Fruit fly (Drosophila melanogaster): Measurements from ENCODE around the gene CG32793.

The CG32793 gene

DNA sequence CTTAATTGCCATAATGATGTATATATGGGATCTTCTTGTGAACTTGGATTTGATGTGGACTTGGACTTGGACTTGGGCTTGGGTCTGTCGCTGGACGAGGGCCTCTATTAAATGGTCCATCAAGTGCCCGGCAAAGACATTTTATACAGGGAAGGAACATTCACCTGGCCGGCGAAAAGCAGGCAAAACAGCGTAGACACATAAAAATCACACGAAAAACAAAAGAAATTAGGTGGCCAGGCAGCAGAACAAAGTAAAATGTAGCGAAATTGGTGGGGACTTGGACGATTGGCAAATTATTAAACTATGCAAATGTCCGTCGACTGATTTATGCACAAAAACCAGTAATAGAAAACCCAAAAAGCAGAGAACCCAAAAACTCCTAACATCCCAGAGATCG is 2.4 kb upstream of the CG32793 start, which contains the start of gene CG14424:
CG14424 (minus strand) TSS at position 101 of the 400 bp plus-strand sequence.
- TF ChIP-seq Dll (optimal IDR thresholded peaks at IDR 0.05) (no peak), pan (optimal IDR thresholded peaks at IDR 0.05) (no peak), CG8478 (optimal IDR thresholded peaks at IDR 0.05) (no peak), usp (GFP tag; optimal IDR thresholded peaks at IDR 0.05) (no peak), EcR (GFP tag; optimal IDR thresholded peaks at IDR 0.05) (no peak), psq (optimal IDR thresholded peaks at IDR 0.05) (no peak)

DNA sequence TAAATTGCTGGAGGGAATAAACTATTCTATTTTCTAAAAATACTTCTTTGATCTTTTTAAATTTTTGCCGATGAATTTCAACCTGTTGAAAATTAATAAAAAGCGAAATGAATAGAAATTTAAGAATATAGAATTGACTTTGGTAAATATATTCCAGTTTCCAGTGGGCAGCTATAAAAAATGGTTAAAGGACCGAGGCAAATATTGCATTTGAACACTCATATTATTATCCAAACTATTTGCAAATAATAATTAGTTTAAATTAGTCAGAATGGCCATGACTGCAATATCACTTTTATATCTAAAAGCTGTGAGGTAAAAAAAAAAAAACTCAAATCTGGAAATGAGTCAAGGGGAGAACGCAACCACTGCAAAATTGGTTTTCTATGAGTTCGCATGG is 5.2 kb downstream of the CG32793 start, which contains the start of gene CG3592:
CG3592 (plus strand) TSS at position 301 of the 400 bp plus-strand sequence.
- no peak for TF ChIP-seq CG8478 (optimal IDR thresholded peaks at IDR 0.05)
- TF ChIP-seq pan (optimal IDR thresholded peaks at IDR 0.05), result no peak
- TF ChIP-seq EcR (GFP tag; optimal IDR thresholded peaks at IDR 0.05), result no peak
- TF ChIP-seq psq (optimal IDR thresholded peaks at IDR 0.05), result no peak
- TF ChIP-seq Dll (optimal IDR thresholded peaks at IDR 0.05), result no peak
- no peak for TF ChIP-seq usp (GFP tag; optimal IDR thresholded peaks at IDR 0.05)

DNA sequence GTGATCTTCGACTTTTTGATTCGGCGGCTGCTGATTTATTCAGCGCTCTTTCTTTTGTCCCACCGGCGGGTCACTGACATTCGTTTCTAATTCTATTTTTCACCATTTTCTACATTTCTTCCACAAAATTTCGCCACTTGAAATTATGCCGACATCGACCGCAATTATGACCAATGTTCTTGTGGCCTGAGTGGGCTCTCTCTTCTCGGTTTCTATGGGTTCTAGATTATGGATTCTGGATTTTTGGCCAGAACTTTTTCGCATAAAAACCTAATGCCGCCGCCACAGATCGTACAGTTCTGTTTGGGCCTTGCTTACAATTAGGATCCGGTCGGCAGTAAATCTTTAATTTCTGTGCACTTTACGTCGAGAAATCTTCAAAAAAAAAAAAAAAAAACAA is 7.1 kb downstream of the CG32793 start, which contains the start of gene CG3598:
CG3598 (plus strand) TSS at position 301 of the 400 bp plus-strand sequence.
- TF ChIP-seq pan (optimal IDR thresholded peaks at IDR 0.05) (no peak), psq (optimal IDR thresholded peaks at IDR 0.05) (no peak), usp (GFP tag; optimal IDR thresholded peaks at IDR 0.05) (no peak), EcR (GFP tag; optimal IDR thresholded peaks at IDR 0.05) (no peak), CG8478 (optimal IDR thresholded peaks at IDR 0.05) (no peak), Dll (optimal IDR thresholded peaks at IDR 0.05) (no peak)

DNA sequence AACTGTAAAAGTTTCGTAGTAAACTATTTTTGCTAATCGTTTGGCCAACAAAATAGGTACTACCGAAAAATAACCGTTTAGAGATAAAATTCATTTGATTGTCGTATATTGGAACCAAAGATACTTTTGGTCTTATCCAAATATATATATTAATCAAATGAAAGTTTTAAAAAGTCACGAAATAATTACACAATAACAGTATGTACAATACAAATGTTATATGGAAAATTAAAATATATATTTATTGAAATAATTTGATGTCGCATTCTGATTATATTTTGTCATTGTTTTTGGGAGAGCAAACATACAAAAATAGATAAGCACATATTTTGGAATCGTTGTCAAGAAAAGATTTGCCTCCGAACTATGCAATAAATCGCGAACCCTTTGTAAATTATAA is 9.0 kb downstream of the CG32793 start, which contains the start of gene CG14420:
CG14420 (plus strand) TSS at position 301 of the 400 bp plus-strand sequence.
- TF ChIP-seq Dll (optimal IDR thresholded peaks at IDR 0.05) (no peak), pan (optimal IDR thresholded peaks at IDR 0.05) (no peak), CG8478 (optimal IDR thresholded peaks at IDR 0.05) (no peak)

DNA sequence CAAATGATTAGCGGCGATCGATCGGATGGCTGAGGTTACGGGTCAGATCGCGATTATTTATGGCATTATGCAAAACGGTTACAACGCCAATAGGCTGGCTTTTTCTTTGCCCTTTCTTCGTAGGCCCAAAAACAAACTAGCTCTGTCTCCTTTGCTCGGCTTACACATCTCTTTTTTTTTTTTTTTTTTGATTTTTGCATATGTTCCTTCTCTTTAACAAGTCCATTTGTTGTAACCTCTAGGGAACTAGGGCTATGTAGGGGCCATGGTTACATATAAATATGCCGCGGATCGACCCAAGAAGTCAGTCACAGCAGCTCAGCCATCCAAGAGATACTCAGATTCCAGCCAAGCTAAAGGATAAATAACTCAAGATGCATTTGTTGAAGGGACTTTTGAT is 11.5 kb downstream of the CG32793 start, which contains the start of gene CG14421:
CG14421 (plus strand) TSS at position 301 of the 400 bp plus-strand sequence.
- TF ChIP-seq Dll (optimal IDR thresholded peaks at IDR 0.05), result no peak
- no peak for TF ChIP-seq pan (optimal IDR thresholded peaks at IDR 0.05)
- TF ChIP-seq psq (optimal IDR thresholded peaks at IDR 0.05), result no peak
- TF ChIP-seq EcR (GFP tag; optimal IDR thresholded peaks at IDR 0.05), result no peak
- TF ChIP-seq CG8478 (optimal IDR thresholded peaks at IDR 0.05), result no peak
- no peak for TF ChIP-seq usp (GFP tag; optimal IDR thresholded peaks at IDR 0.05)

DNA sequence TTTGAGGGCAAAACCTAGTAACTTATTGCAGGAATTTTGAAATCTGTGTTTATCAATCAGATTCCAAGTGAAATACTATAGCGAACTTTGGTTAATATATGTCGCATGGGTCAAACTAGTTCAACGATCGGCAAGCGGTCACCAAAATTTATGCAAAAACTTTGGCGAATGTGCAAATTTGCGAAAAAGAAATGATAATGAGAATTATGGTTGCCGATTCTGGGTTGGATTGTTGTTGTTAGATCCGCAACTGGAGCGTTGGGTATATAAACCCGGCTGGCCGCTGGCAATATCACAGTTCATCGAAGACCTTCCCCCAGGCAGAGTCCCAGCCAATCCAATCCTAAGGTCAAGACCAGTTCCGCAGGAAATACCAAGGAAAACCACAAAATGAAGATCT is 13.5 kb downstream of the CG32793 start, which contains the start of gene CG14422:
CG14422 (plus strand) TSS at position 301 of the 400 bp plus-strand sequence.
- no peak for TF ChIP-seq psq (optimal IDR thresholded peaks at IDR 0.05)
- no peak for TF ChIP-seq EcR (GFP tag; optimal IDR thresholded peaks at IDR 0.05)
- TF ChIP-seq pan (optimal IDR thresholded peaks at IDR 0.05), result no peak
- TF ChIP-seq usp (GFP tag; optimal IDR thresholded peaks at IDR 0.05), result no peak
- TF ChIP-seq CG8478 (optimal IDR thresholded peaks at IDR 0.05), result no peak
- TF ChIP-seq Dll (optimal IDR thresholded peaks at IDR 0.05), result no peak

DNA sequence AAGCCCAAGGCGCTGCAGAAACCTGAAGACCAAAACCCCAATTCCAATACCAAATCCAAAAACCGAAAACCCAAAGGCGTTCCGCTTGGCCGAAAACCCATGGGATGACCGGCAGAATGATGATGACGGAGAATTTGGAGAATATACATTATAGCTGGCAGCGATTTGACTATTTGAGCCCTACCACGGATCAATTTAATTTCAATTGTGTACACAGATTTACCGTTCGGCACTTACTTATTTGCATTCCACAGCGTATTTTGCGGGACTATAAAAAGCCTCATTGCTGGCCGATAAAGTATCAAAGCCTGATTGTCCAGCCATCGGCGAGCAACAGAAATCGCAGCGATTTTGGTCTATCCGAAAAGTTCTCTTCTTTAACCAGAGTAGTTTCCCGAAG is 15.5 kb downstream of the CG32793 start, which contains the start of gene CG14423:
CG14423 (plus strand) TSS at position 301 of the 400 bp plus-strand sequence.
- TF ChIP-seq CG8478 (optimal IDR thresholded peaks at IDR 0.05), result no peak
- TF ChIP-seq usp (GFP tag; optimal IDR thresholded peaks at IDR 0.05), result no peak
- no peak for TF ChIP-seq psq (optimal IDR thresholded peaks at IDR 0.05)
- TF ChIP-seq pan (optimal IDR thresholded peaks at IDR 0.05), result no peak
- TF ChIP-seq Dll (optimal IDR thresholded peaks at IDR 0.05), result no peak
- TF ChIP-seq EcR (GFP tag; optimal IDR thresholded peaks at IDR 0.05), result no peak

DNA sequence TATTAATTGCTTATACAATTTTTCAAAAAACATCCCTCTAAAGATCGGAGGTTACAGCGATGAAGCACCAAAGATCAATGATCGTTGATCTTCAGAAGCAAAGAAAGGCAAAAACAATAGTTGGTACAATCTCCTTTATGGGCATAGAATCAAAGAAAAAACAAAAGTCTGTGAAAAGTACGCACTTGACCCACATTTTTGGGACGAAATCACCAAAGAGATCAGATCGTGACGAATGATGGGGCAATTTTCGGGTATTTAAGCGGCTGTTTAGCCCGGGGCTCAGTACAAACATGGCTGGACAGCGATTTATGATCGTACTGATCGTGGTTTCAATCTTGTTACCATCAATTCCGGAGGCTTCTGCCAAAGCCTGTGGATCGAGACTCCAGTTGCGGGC is 17.2 kb downstream of the CG32793 start, which contains the start of gene CG17959:
CG17959 (plus strand) TSS at position 301 of the 400 bp plus-strand sequence.
- no peak for TF ChIP-seq Dll (optimal IDR thresholded peaks at IDR 0.05)
- TF ChIP-seq EcR (GFP tag; optimal IDR thresholded peaks at IDR 0.05), result no peak
- TF ChIP-seq psq (optimal IDR thresholded peaks at IDR 0.05), result no peak
- TF ChIP-seq usp (GFP tag; optimal IDR thresholded peaks at IDR 0.05), result no peak
- TF ChIP-seq pan (optimal IDR thresholded peaks at IDR 0.05), result no peak
- TF ChIP-seq CG8478 (optimal IDR thresholded peaks at IDR 0.05), result no peak

DNA sequence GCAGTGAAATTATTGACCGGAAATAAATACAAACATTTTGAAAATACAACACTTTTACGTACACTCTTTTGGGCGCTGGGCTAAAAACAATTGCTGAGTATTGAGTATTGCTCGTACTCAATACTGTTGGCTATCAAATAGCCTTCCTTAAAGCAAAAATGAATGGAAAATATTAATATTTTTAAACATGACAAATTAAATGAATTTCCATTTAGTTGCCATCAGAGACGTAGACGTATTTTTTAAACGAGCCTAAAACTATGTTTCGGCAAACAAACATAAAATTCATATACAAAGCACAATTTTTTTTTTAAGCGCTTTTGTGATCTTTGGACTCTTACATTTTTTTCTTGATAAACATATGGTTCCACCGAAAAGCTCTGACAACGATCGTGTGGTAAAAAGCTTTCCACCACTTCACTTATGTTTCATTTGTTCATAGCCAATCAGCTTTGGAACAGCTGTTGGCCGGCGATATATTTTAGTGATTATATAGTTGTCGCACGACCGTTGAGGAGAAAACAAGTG is 18.0 kb downstream of the CG32793 start, which contains the start of gene CG3603:
CG3603 (plus strand) TSS at position 490 of the 528 bp plus-strand sequence.
- no peak for TF ChIP-seq CG8478 (optimal IDR thresholded peaks at IDR 0.05)
- no peak for TF ChIP-seq Dll (optimal IDR thresholded peaks at IDR 0.05)
- no peak for TF ChIP-seq psq (optimal IDR thresholded peaks at IDR 0.05)

DNA sequence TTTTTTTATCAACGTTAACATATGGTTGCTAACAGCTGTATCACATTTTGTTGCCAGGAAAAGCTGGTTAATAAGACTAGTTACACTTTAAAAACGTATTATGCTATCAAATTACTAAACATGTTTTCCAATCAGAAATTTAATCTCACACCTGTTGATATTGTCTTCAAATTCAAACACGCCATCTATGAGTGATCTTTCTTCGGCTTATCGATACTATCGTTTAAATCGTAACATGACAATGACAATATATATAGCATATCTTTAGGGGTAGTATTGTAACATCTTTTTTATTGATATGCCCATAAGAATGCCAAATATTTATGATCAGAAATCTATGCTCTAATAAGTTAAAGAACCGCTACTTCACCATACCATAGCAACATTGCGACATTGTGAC is 19.5 kb downstream of the CG32793 start:
- no peak for TF ChIP-seq CG8478 (optimal IDR thresholded peaks at IDR 0.05)
- no peak for TF ChIP-seq EcR (GFP tag; optimal IDR thresholded peaks at IDR 0.05)
- TF ChIP-seq usp (GFP tag; optimal IDR thresholded peaks at IDR 0.05), result no peak
- TF ChIP-seq psq (optimal IDR thresholded peaks at IDR 0.05), result no peak
- no peak for TF ChIP-seq pan (optimal IDR thresholded peaks at IDR 0.05)
- TF ChIP-seq Dll (optimal IDR thresholded peaks at IDR 0.05), result no peak

DNA sequence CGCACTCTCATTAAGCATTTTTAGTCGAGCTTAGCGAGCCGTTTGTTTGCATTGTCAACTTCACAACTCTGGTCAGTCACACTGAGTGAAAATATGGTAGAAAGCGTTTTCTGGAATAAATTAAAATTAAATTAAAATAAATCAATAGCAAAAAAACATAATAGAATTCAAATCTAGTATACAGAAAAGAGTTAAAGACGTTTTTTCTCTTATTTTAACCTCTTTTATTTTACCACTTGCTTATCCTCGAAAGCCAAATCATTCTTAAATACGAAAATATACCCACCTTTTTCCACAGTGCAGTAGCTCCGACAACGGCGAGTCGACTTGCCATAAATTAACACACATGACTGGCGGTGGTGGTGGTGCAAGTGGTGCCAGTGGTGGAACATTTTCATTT is 22.0 kb downstream of the CG32793 start:
- no peak for TF ChIP-seq CG8478 (optimal IDR thresholded peaks at IDR 0.05)
- TF ChIP-seq usp (GFP tag; optimal IDR thresholded peaks at IDR 0.05), result no peak
- no peak for TF ChIP-seq pan (optimal IDR thresholded peaks at IDR 0.05)

DNA sequence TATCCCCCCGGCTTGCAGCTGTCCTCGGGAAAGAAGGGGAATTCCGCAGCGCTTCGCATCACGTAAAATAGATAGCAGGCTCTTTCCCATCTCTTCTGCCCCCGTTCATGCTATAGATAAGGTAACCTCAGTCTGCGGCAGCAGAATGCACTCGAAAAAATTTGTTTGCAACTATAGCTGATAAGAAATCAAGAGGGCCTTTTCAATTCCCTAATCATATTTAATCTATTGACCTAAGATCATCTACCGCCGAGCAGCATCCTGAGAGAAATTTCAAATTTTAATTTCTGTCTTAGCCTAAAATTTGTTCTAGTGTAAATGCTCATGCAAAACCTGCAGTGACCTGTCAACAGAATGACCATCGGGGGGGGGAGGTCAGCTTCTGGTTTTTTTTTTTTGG is 27.0 kb downstream of the CG32793 start:
- no peak for TF ChIP-seq usp (GFP tag; optimal IDR thresholded peaks at IDR 0.05)
- TF ChIP-seq CG8478 (optimal IDR thresholded peaks at IDR 0.05), result no peak
- no peak for TF ChIP-seq Dll (optimal IDR thresholded peaks at IDR 0.05)
- TF ChIP-seq pan (optimal IDR thresholded peaks at IDR 0.05), result no peak
- no peak for TF ChIP-seq EcR (GFP tag; optimal IDR thresholded peaks at IDR 0.05)

DNA sequence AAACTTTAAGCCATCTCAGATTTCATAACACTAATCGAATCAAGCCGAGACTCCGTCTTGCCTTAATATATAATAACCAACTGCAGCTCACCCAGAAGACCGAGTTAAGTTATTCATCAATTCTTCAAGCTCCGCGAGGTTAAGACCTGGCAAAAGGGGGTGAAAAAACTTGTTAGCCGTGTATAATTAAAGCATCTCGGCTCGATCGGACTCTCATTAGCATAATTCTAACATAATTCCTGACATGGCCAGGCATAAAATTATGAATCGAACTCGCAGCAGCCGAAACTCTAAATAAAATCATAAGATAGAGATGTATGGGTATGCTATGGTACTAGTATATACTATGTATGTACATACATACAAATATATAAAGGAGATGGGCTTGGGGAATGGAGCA is 33.6 kb downstream of the CG32793 start:
- TF ChIP-seq Dll (optimal IDR thresholded peaks at IDR 0.05) (no peak), psq (optimal IDR thresholded peaks at IDR 0.05) (no peak), pan (optimal IDR thresholded peaks at IDR 0.05) (no peak), CG8478 (optimal IDR thresholded peaks at IDR 0.05) (no peak), EcR (GFP tag; optimal IDR thresholded peaks at IDR 0.05) (no peak), usp (GFP tag; optimal IDR thresholded peaks at IDR 0.05) (no peak)

Data from whole organism.